Worm (Caenorhabditis elegans): ENCODE measurements around the gene F55G7.5.
A peak's percentile ranks its signal among the peaks of the same experiment; 100 is the strongest.

F55G7.5 gene

DNA sequence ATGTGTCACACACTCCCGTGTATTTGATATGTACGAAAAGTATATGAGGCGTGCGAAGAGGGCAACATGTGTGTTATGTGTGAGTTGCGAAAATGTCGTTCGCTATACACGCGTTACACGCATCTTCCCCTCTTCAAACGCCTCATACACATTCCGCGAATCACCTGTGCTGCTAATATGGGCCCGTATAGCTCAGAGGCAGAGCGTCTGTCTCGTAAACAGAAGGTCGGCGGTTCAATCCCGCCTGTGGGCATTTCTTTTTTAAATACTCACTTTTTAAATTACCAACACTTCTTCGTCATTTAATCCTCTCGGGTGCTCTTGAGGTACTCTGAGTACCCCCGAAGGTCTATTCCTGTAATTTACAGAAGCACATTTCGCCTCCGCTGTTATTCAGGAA is 5.2 kb downstream of the F55G7.5 start (continued):
- TF ChIP-seq pha-4 (GFP tag; IDR thresholded peaks at IDR 0.05) = peak; percentile 67; the same call in 1 of the 2 replicates
- no peak for TF ChIP-seq pha-4 (tag; optimal IDR thresholded peaks at IDR 0.05)
- TF ChIP-seq nhr-41 (GFP tag; IDR thresholded peaks at IDR 0.05) = 0 out of 2 replicates have a peak, but pooled peaks have one; percentile 10
- TF ChIP-seq F26F4.8 (GFP tag; conservative IDR thresholded peaks at IDR 0.05) = no peak
- no peak for TF ChIP-seq mes-2 (tag; optimal IDR thresholded peaks at IDR 0.05; ENCODE audit: poor library complexity, severe bottlenecking)
- TF ChIP-seq set-16 (GFP tag; IDR thresholded peaks at IDR 0.05) = no peak
- no peak for TF ChIP-seq nhr-77 (tag; optimal IDR thresholded peaks at IDR 0.05)
- TF ChIP-seq R02D3.7 (tag; optimal IDR thresholded peaks at IDR 0.05) = no peak
- no peak for TF ChIP-seq zag-1 (tag; optimal IDR thresholded peaks at IDR 0.05)
- TF ChIP-seq lin-29 (GFP tag; IDR thresholded peaks at IDR 0.05) = no peak
- peak; percentile 82; the same call in 1 of the 2 replicates for TF ChIP-seq lim-7 (GFP tag; IDR thresholded peaks at IDR 0.05)
- TF ChIP-seq dmd-6 (GFP tag; IDR thresholded peaks at IDR 0.05) = no peak
- no peak for TF ChIP-seq tag-97 (GFP tag; IDR thresholded peaks at IDR 0.05)
- no peak for TF ChIP-seq nhr-76 (tag; optimal IDR thresholded peaks at IDR 0.05)
- no peak; the same call in 1 of the 2 replicates for TF ChIP-seq ctbp-1 (GFP tag; IDR thresholded peaks at IDR 0.05)
- no peak for TF ChIP-seq lsy-2 (tag; optimal IDR thresholded peaks at IDR 0.05)
- TF ChIP-seq snpc-1.2 (GFP tag; IDR thresholded peaks at IDR 0.05) = peak; percentile 93
- TF ChIP-seq ces-1 (GFP tag; optimal IDR thresholded peaks at IDR 0.05) = no peak
- no peak for TF ChIP-seq nhr-42 (GFP tag; IDR thresholded peaks at IDR 0.05)
- TF ChIP-seq lin-38 (GFP tag; IDR thresholded peaks at IDR 0.05) = no peak
- 0 out of 2 replicates have a peak, but pooled peaks have one; percentile 45 for TF ChIP-seq daf-19 (GFP tag; conservative IDR thresholded peaks at IDR 0.05)
- TF ChIP-seq tra-1 (GFP tag; IDR thresholded peaks at IDR 0.05) = peak; percentile 65
- TF ChIP-seq madf-5 (GFP tag; IDR thresholded peaks at IDR 0.05) = no peak
- no peak; the same call in 1 of the 2 replicates for TF ChIP-seq egl-43 (GFP tag; IDR thresholded peaks at IDR 0.05)
- no peak for TF ChIP-seq T20F7.1 (GFP tag; optimal IDR thresholded peaks at IDR 0.05)
- TF ChIP-seq T26A8.4 (GFP tag; IDR thresholded peaks at IDR 0.05) = no peak
- no peak for TF ChIP-seq lin-39 (tag; optimal IDR thresholded peaks at IDR 0.05)
- no peak for TF ChIP-seq aly-2 (tag; optimal IDR thresholded peaks at IDR 0.05)
- TF ChIP-seq D1046.2 (GFP tag; IDR thresholded peaks at IDR 0.05) = no peak
- TF ChIP-seq F37D6.2 (tag; optimal IDR thresholded peaks at IDR 0.05) = no peak
- TF ChIP-seq lin-1 (GFP tag; IDR thresholded peaks at IDR 0.05) = no peak
- no peak for TF ChIP-seq ama-1 (optimal IDR thresholded peaks at IDR 0.05)
- peak; percentile 33 for TF ChIP-seq aha-1 (tag)
- TF ChIP-seq ZK546.5 (tag; optimal IDR thresholded peaks at IDR 0.05) = no peak
- TF ChIP-seq daf-12 (tag; optimal IDR thresholded peaks at IDR 0.05) = no peak
- peak in 1 of 2 experiments; percentile 41 for TF ChIP-seq daf-16 (GFP tag; optimal IDR thresholded peaks at IDR 0.05)
- TF ChIP-seq daf-16 (tag; optimal IDR thresholded peaks at IDR 0.05) = peak; percentile 41
- no peak for TF ChIP-seq mxl-3 (GFP tag; optimal IDR thresholded peaks at IDR 0.05)
- TF ChIP-seq nhr-10 (tag; optimal IDR thresholded peaks at IDR 0.05) = no peak
- TF ChIP-seq nhr-237 (tag; optimal IDR thresholded peaks at IDR 0.05) = no peak
- TF ChIP-seq Y75B8A.6 (GFP tag; IDR thresholded peaks at IDR 0.05) = no peak
- no peak for TF ChIP-seq ceh-20 (GFP tag; IDR thresholded peaks at IDR 0.05)
- no peak for TF ChIP-seq zip-11 (GFP tag; IDR thresholded peaks at IDR 0.05)
- TF ChIP-seq lir-3 (tag; optimal IDR thresholded peaks at IDR 0.05) = peak; percentile 7
- no peak for TF ChIP-seq F49E8.2 (tag; optimal IDR thresholded peaks at IDR 0.05; ENCODE audit: borderline replicate concordance)
- no peak for TF ChIP-seq spr-1 (tag; optimal IDR thresholded peaks at IDR 0.05)
- no peak for TF ChIP-seq Y105C5A.15 (GFP tag; IDR thresholded peaks at IDR 0.05)
- TF ChIP-seq mep-1 (tag; optimal IDR thresholded peaks at IDR 0.05) = no peak
- TF ChIP-seq Y48G9A.11 (GFP tag; IDR thresholded peaks at IDR 0.05) = peak; percentile 75
- no peak for TF ChIP-seq hlh-11 (tag; optimal IDR thresholded peaks at IDR 0.05)
- no peak for TF ChIP-seq ceh-32 (tag; optimal IDR thresholded peaks at IDR 0.05; ENCODE audit: poor library complexity)
- no peak for TF ChIP-seq attf-4 (tag; optimal IDR thresholded peaks at IDR 0.05)
- no peak for TF ChIP-seq hmg-1.1 (GFP tag; IDR thresholded peaks at IDR 0.05)
